Fruit fly (Drosophila melanogaster): ENCODE results near the gene CG17672.
A peak's percentile ranks its signal among the peaks of the same experiment; 100 is the strongest.

Gene CG17672

DNA sequence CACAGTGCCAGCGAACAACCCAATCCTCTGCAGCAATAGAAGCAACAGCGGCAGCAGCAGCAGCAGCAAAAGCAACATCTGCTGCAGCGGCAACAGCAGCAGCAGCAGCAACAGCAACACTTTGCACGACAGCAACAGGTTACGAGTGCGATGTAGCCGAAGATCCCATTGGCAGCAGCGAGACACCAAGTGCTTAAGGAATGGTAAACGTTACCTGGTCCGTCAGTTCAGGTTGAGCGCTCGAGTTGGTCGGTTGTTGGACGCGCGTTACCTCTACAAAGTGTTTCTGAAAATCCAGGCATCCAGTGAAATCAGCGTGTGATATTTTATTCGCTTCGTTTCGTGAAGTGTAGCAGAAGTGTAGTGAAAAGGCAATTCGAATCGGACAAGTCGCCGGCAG, at the start of gene CG17672 (continued):
- TF ChIP-seq CG10565 (GFP tag; optimal IDR thresholded peaks at IDR 0.05) (no peak), bbx (GFP tag; IDR thresholded peaks at IDR 0.05; ENCODE audit: partially characterized antibody) (peak; percentile 50), Hmr (GFP tag; optimal IDR thresholded peaks at IDR 0.05) (no peak), CG12104 (GFP tag; optimal IDR thresholded peaks at IDR 0.05) (no peak)

- TF ChIP-seq CG12659 (GFP tag; optimal IDR thresholded peaks at IDR 0.05) (no peak), da (GFP tag; optimal IDR thresholded peaks at IDR 0.05) (no peak), sna (GFP tag; IDR thresholded peaks at IDR 0.05; ENCODE audit: partially characterized antibody) (no peak), CG6254 (GFP tag; optimal IDR thresholded peaks at IDR 0.05) (no peak), tup (GFP tag; optimal IDR thresholded peaks at IDR 0.05) (no peak), CG2120 (GFP tag; optimal IDR thresholded peaks at IDR 0.05) (no peak), toy (GFP tag; IDR thresholded peaks at IDR 0.05) (no peak), unpg (GFP tag; optimal IDR thresholded peaks at IDR 0.05) (no peak), slou (GFP tag; optimal IDR thresholded peaks at IDR 0.05) (no peak), CG3847 (GFP tag; IDR thresholded peaks at IDR 0.05) (no peak), sens-2 (GFP tag; IDR thresholded peaks at IDR 0.05) (no peak), tll (GFP tag; optimal IDR thresholded peaks at IDR 0.05) (no peak), chif (GFP tag; optimal IDR thresholded peaks at IDR 0.05) (no peak), CG17912 (GFP tag; optimal IDR thresholded peaks at IDR 0.05) (no peak)
These were observed 33.9 kb upstream of the CG17672 start, which contains the start of gene CG11262 for dm6 chr3L:12994835-12995234. CG11262 (plus strand) TSS chr3L:12995135.

dm6 chr3L:13006490-13006889, 22.3 kb upstream of the CG17672 start, which contains the start of gene CG11263:
CG11263 (plus strand) TSS chr3L:13006817.
- no peak for TF ChIP-seq so (GFP tag; IDR thresholded peaks at IDR 0.05)
- TF ChIP-seq CG16863 (GFP tag; optimal IDR thresholded peaks at IDR 0.05): peak; percentile 7
- peak; percentile 74 for TF ChIP-seq lilli (GFP tag; optimal IDR thresholded peaks at IDR 0.05)
- no peak for TF ChIP-seq gsb (GFP tag; IDR thresholded peaks at IDR 0.05)
- peak; percentile 57 for TF ChIP-seq sob (GFP tag; IDR thresholded peaks at IDR 0.05)
- TF ChIP-seq repo (GFP tag; optimal IDR thresholded peaks at IDR 0.05): peak; percentile 7
- TF ChIP-seq crc (GFP tag; optimal IDR thresholded peaks at IDR 0.05): no peak
- no peak for TF ChIP-seq CG33557 (GFP tag; optimal IDR thresholded peaks at IDR 0.05)
- peak; percentile 83 for TF ChIP-seq Scr (GFP tag; IDR thresholded peaks at IDR 0.05; ENCODE audit: partially characterized antibody)
- no peak for TF ChIP-seq otp (GFP tag; IDR thresholded peaks at IDR 0.05)
- no peak for TF ChIP-seq cwo (GFP tag; optimal IDR thresholded peaks at IDR 0.05)
- peak; percentile 43 for TF ChIP-seq ind (GFP tag; optimal IDR thresholded peaks at IDR 0.05)
- no peak for TF ChIP-seq h (optimal IDR thresholded peaks at IDR 0.05)
- peak; percentile 61 for TF ChIP-seq CoRest (tag; optimal IDR thresholded peaks at IDR 0.05)
- no peak for TF ChIP-seq CG10654 (GFP tag; optimal IDR thresholded peaks at IDR 0.05)
- peak; percentile 40 for TF ChIP-seq CG17359 (tag; optimal IDR thresholded peaks at IDR 0.05)
- 0 out of 2 replicates have a peak, but pooled peaks have one; percentile 37 for TF ChIP-seq CG11247 (GFP tag; IDR thresholded peaks at IDR 0.05)
- no peak for TF ChIP-seq CG6254 (GFP tag; optimal IDR thresholded peaks at IDR 0.05)
- TF ChIP-seq CG12219 (GFP tag; optimal IDR thresholded peaks at IDR 0.05): no peak
- TF ChIP-seq Ada2b (GFP tag; IDR thresholded peaks at IDR 0.05): peak; percentile 23; the same call in 1 of the 2 replicates
- peak; percentile 54 for TF ChIP-seq bigmax (GFP tag; optimal IDR thresholded peaks at IDR 0.05)
- TF ChIP-seq CG32532 (GFP tag; IDR thresholded peaks at IDR 0.05): peak; percentile 60
- TF ChIP-seq toy (GFP tag; IDR thresholded peaks at IDR 0.05): no peak
- TF ChIP-seq CG17912 (GFP tag; optimal IDR thresholded peaks at IDR 0.05): no peak
- TF ChIP-seq HLH4C (GFP tag; IDR thresholded peaks at IDR 0.05; ENCODE audit: partially characterized antibody): peak; percentile 88
- TF ChIP-seq nerfin-1 (tag; optimal IDR thresholded peaks at IDR 0.05): no peak
- TF ChIP-seq dysf (GFP tag; IDR thresholded peaks at IDR 0.05): peak; percentile 43; the same call in 1 of the 3 replicates
- peak; percentile 86 for TF ChIP-seq Dll (GFP tag; IDR thresholded peaks at IDR 0.05; ENCODE audit: partially characterized antibody)
- peak in 1 of 2 experiments; percentile 31 for TF ChIP-seq Pdp1 (GFP tag; optimal IDR thresholded peaks at IDR 0.05)
- peak; percentile 81 for TF ChIP-seq unc-4 (GFP tag; IDR thresholded peaks at IDR 0.05; ENCODE audit: partially characterized antibody)
- TF ChIP-seq Hr3 (GFP tag; optimal IDR thresholded peaks at IDR 0.05): peak; percentile 39
- peak; percentile 53; the same call in 1 of the 2 replicates for TF ChIP-seq Ptx1 (GFP tag; IDR thresholded peaks at IDR 0.05)
- peak; percentile 71 for TF ChIP-seq Hmr (GFP tag; optimal IDR thresholded peaks at IDR 0.05)

Measured in whole organism, embryonic.